Fruit fly (Drosophila melanogaster) whole organism, prepupa: ENCODE results near the gene CG15912.

Experiments
- Blimp-1 ChIP-seq: fragments of 200-800 bp; sonication (Bioruptor generic); optimal IDR thresholded peaks from 3 replicates; lab custom pipeline; 2017; ENCODE audit warnings: missing biosample characterization, missing genetic modification characterization, mild to moderate bottlenecking, moderate library complexity, missing genetic modification reagents
- CG10631 ChIP-seq: fragments of 200-800 bp; sonication (Bioruptor generic); optimal IDR thresholded peaks from 2 replicates; lab custom pipeline; 2016; ENCODE audit warnings: missing biosample characterization, missing genetic modification characterization
- CG10669 ChIP-seq: fragments of 200-800 bp; sonication (Bioruptor generic); optimal IDR thresholded peaks from 3 replicates; lab custom pipeline; 2018; ENCODE audit warnings: missing biosample characterization, mild to moderate bottlenecking, missing genetic modification characterization, moderate library complexity
- CG11762 ChIP-seq: fragments of 200-800 bp; sonication (Bioruptor generic); optimal IDR thresholded peaks from 3 replicates; lab custom pipeline; 2016; ENCODE audit warnings: missing biosample characterization, missing genetic modification characterization; ENCODE audit not compliant: insufficient read depth
- CG11902 ChIP-seq: fragments of 200-800 bp; sonication (Bioruptor generic); optimal IDR thresholded peaks from 3 replicates; lab custom pipeline; 2016; ENCODE audit warnings: missing biosample characterization, missing genetic modification characterization
- CG15336 ChIP-seq: fragments of 200-800 bp; sonication (Bioruptor generic); IDR thresholded peaks from 2 replicates; pipeline ENCODE4 v1.3.6; 2022; ENCODE audit warnings: missing biosample characterization, missing genetic modification characterization
- CG1621 ChIP-seq: fragments of 200-800 bp; sonication (Bioruptor generic); optimal IDR thresholded peaks from 3 replicates; lab custom pipeline; 2018; ENCODE audit warnings: missing biosample characterization, mild to moderate bottlenecking, missing genetic modification characterization
- CG31627 ChIP-seq: fragments of 200-800 bp; sonication (Bioruptor generic); optimal IDR thresholded peaks from 3 replicates; lab custom pipeline; 2016; ENCODE audit warnings: missing biosample characterization, missing genetic modification characterization
- CG32006 ChIP-seq: fragments of 200-800 bp; sonication (Bioruptor generic); optimal IDR thresholded peaks from 3 replicates; lab custom pipeline; 2017; ENCODE audit warnings: missing biosample characterization, mild to moderate bottlenecking, missing genetic modification characterization
- CG34406 ChIP-seq: fragments of 200-800 bp; sonication (Bioruptor generic); optimal IDR thresholded peaks from 3 replicates; lab custom pipeline; 2016; ENCODE audit warnings: missing biosample characterization, missing genetic modification characterization
- CG4318 ChIP-seq: fragments of 200-800 bp; sonication (Bioruptor generic); optimal IDR thresholded peaks from 3 replicates; lab custom pipeline; 2017; ENCODE audit warnings: missing biosample characterization, mild to moderate bottlenecking, missing genetic modification characterization
- CG6276 ChIP-seq: fragments of 200-800 bp; sonication (Bioruptor generic); optimal IDR thresholded peaks from 2 replicates; lab custom pipeline; 2017; ENCODE audit warnings: missing biosample characterization, mild to moderate bottlenecking, missing genetic modification characterization
- CG8119 ChIP-seq: fragments of 200-800 bp; sonication (Bioruptor generic); IDR thresholded peaks from 3 replicates; pipeline ENCODE4 v1.3.6; 2022; ENCODE audit warnings: missing biosample characterization, missing genetic modification characterization
- CG8319 ChIP-seq: fragments of 200-800 bp; sonication (Bioruptor generic); optimal IDR thresholded peaks from 3 replicates; lab custom pipeline; 2016; ENCODE audit warnings: missing biosample characterization, missing genetic modification characterization
- CG8632 ChIP-seq: fragments of 200-800 bp; sonication (Bioruptor generic); optimal IDR thresholded peaks from 3 replicates; lab custom pipeline; 2016; ENCODE audit warnings: missing biosample characterization, missing genetic modification characterization
- CG9139 ChIP-seq: fragments of 200-800 bp; sonication (Bioruptor generic); optimal IDR thresholded peaks from 3 replicates; lab custom pipeline; 2017; ENCODE audit warnings: missing biosample characterization, mild to moderate bottlenecking, missing genetic modification characterization
- Eip75B ChIP-seq: fragments of 200-800 bp; sonication (Bioruptor generic); optimal IDR thresholded peaks from 3 replicates; lab custom pipeline; 2016; ENCODE audit warnings: missing biosample characterization, missing genetic modification characterization
- Eip78C ChIP-seq: fragments of 200-800 bp; sonication (Bioruptor generic); peaks from one replicate; lab custom pipeline; 2016; ENCODE audit warnings: missing biosample characterization, missing genetic modification characterization
- Eip93F ChIP-seq: fragments of 200-800 bp; sonication (Bioruptor generic); optimal IDR thresholded peaks from 2 replicates; lab custom pipeline; 2016; ENCODE audit warnings: missing biosample characterization, mild to moderate bottlenecking, missing genetic modification characterization
- Gug ChIP-seq: fragments of 200-800 bp; sonication (Bioruptor generic); IDR thresholded peaks from 2 replicates; pipeline ENCODE4 v1.3.6; 2022; ENCODE audit warnings: missing biosample characterization, missing genetic modification characterization
- Hr38 ChIP-seq: sonication (Bioruptor generic); optimal IDR thresholded peaks from 2 replicates; lab custom pipeline; 2016; ENCODE audit warnings: missing biosample characterization, missing genetic modification characterization
- Hr39 ChIP-seq: fragments of 200-800 bp; sonication (Bioruptor generic); optimal IDR thresholded peaks from 2 replicates; lab custom pipeline; 2016; ENCODE audit warnings: missing biosample characterization, missing genetic modification characterization
- Lpt ChIP-seq: fragments of 200-800 bp; sonication (Bioruptor generic); optimal IDR thresholded peaks from 3 replicates; lab custom pipeline; 2016; ENCODE audit warnings: missing biosample characterization, missing genetic modification characterization
- OdsH ChIP-seq: fragments of 200-800 bp; sonication (Bioruptor generic); optimal IDR thresholded peaks from 3 replicates; lab custom pipeline; 2016; ENCODE audit warnings: missing biosample characterization, missing genetic modification characterization
- Sox14 ChIP-seq: fragments of 200-800 bp; sonication (Bioruptor generic); optimal IDR thresholded peaks from 3 replicates; lab custom pipeline; 2016; ENCODE audit warnings: missing biosample characterization, missing genetic modification characterization
- Sox15 ChIP-seq: fragments of 200-800 bp; sonication (Bioruptor generic); optimal IDR thresholded peaks from 3 replicates; lab custom pipeline; 2016; ENCODE audit warnings: missing biosample characterization, missing genetic modification characterization
- achi ChIP-seq: fragments of 200-800 bp; sonication (Bioruptor generic); optimal IDR thresholded peaks from 3 replicates; lab custom pipeline; 2016; ENCODE audit warnings: missing biosample characterization, missing genetic modification characterization
- acj6 ChIP-seq: fragments of 200-800 bp; sonication (Bioruptor generic); optimal IDR thresholded peaks from 3 replicates; lab custom pipeline; 2016; ENCODE audit warnings: missing biosample characterization, missing genetic modification characterization
- dac ChIP-seq: fragments of 200-800 bp; sonication (Bioruptor generic); optimal IDR thresholded peaks from 2 replicates; lab custom pipeline; 2017; ENCODE audit warnings: missing biosample characterization, mild to moderate bottlenecking, missing genetic modification characterization
- dsx ChIP-seq: fragments of 200-800 bp; optimal IDR thresholded peaks from 3 replicates; lab custom pipeline; 2019; ENCODE audit warnings: missing biosample characterization, mild to moderate bottlenecking, missing genetic modification characterization, moderate library complexity; ENCODE audit not compliant: poor library complexity, severe bottlenecking
- eg ChIP-seq: fragments of 200-800 bp; sonication (Bioruptor generic); IDR thresholded peaks from 3 replicates; pipeline ENCODE4 v1.3.6; 2022; ENCODE audit warnings: missing biosample characterization, missing genetic modification characterization
- fd59A ChIP-seq: fragments of 200-800 bp; sonication (Bioruptor generic); optimal IDR thresholded peaks from 2 replicates; lab custom pipeline; 2017; ENCODE audit warnings: missing biosample characterization, mild to moderate bottlenecking, missing genetic modification characterization, missing genetic modification reagents
- fkh ChIP-seq: fragments of 200-800 bp; sonication (Bioruptor generic); optimal IDR thresholded peaks from 3 replicates; lab custom pipeline; 2017; ENCODE audit warnings: missing biosample characterization, mild to moderate bottlenecking, missing genetic modification characterization, moderate library complexity
- pdm3 ChIP-seq: fragments of 200-800 bp; sonication (Bioruptor generic); optimal IDR thresholded peaks from 3 replicates; lab custom pipeline; 2016; ENCODE audit warnings: missing biosample characterization, missing genetic modification characterization
- ss ChIP-seq, 2 experiments: fragments of 200-800 bp; sonication (Bioruptor generic); optimal IDR thresholded peaks; 2 replicates in 1 of 2; 3 replicates in 1 of 2; lab custom pipeline; 2017 to 2018; ENCODE audit warnings: mild to moderate bottlenecking in 2 of 2, missing biosample characterization in 2 of 2, missing genetic modification characterization in 2 of 2, moderate library complexity in 1 of 2
- svp ChIP-seq: fragments of 200-800 bp; sonication (Bioruptor generic); peaks from one replicate; lab custom pipeline; 2016; ENCODE audit warnings: missing biosample characterization, missing genetic modification characterization
- vri ChIP-seq: fragments of 200-800 bp; sonication (Bioruptor generic); optimal IDR thresholded peaks from 3 replicates; lab custom pipeline; 2016; ENCODE audit warnings: missing biosample characterization, mild to moderate bottlenecking, missing genetic modification characterization

CG15912 gene

dm6 chrX:4560182-4560845 is 11.4 kb downstream of the CG15912 start (continued):
- TF ChIP-seq CG34406 (GFP tag; lab: Kevin White, UChicago), result no peak
- TF ChIP-seq CG1621 (tag; lab: Kevin White, UChicago), result peak; percentile 12
- TF ChIP-seq CG8632, result no peak
- TF ChIP-seq Sox15, result no peak
- TF ChIP-seq CG10669 (GFP tag; lab: Kevin White, UChicago), result peak; percentile 38
- no peak for TF ChIP-seq dac (GFP tag; lab: Kevin White, UChicago)
- peak; percentile 1 for TF ChIP-seq acj6 (GFP tag; lab: Kevin White, UChicago)
- TF ChIP-seq pdm3 (GFP tag; lab: Kevin White, UChicago), result peak; percentile 24
- TF ChIP-seq Eip78C (GFP tag; lab: Kevin White, UChicago), result peak; percentile 75
- TF ChIP-seq Sox14 (GFP tag; lab: Kevin White, UChicago), result no peak
- TF ChIP-seq Hr38, result no peak
- no peak for TF ChIP-seq CG15336 (GFP tag; lab: Robert Waterston, UW)
- peak; percentile 55 for TF ChIP-seq Hr39
- no peak for TF ChIP-seq Blimp-1 (GFP tag; lab: Kevin White, UChicago)
- TF ChIP-seq CG6276 (GFP tag; lab: Kevin White, UChicago), result no peak
- no peak for TF ChIP-seq CG9139
- TF ChIP-seq fd59A (GFP tag; lab: Kevin White, UChicago), result peak; percentile 5
- TF ChIP-seq CG32006 (GFP tag; lab: Kevin White, UChicago), result no peak
- TF ChIP-seq CG4318 (GFP tag; lab: Kevin White, UChicago), result no peak
- no peak for TF ChIP-seq CG11902 (GFP tag; lab: Kevin White, UChicago)
- no peak for TF ChIP-seq CG8119
- no peak for TF ChIP-seq CG8319
- TF ChIP-seq Eip93F (GFP tag; lab: Kevin White, UChicago), result no peak
- peak; percentile 45 for TF ChIP-seq CG31627 (GFP tag; lab: Kevin White, UChicago)
- peak; percentile 21 for TF ChIP-seq CG10631 (GFP tag; lab: Kevin White, UChicago)
- no peak for TF ChIP-seq dsx (GFP tag; lab: Kevin White, UChicago)
- no peak for TF ChIP-seq CG11762
- no peak for TF ChIP-seq Lpt (GFP tag; lab: Kevin White, UChicago)
- TF ChIP-seq Gug (GFP tag; lab: Robert Waterston, UW), result no peak
- no peak for TF ChIP-seq eg (GFP tag; lab: Robert Waterston, UW)
- TF ChIP-seq OdsH (GFP tag; lab: Kevin White, UChicago), result peak; percentile 13

dm6 chrX:4563980-4564379 is 15.1 kb downstream of the CG15912 start:
- TF ChIP-seq ss (GFP tag; optimal IDR thresholded peaks at IDR 0.05; lab: Kevin White, UChicago), result peak; percentile 23 to 35
- no peak for TF ChIP-seq achi (GFP tag; lab: Kevin White, UChicago)
- no peak for TF ChIP-seq CG31627 (GFP tag; lab: Kevin White, UChicago)
- peak; percentile 46 for TF ChIP-seq CG9139
- no peak for TF ChIP-seq fkh (GFP tag; lab: Kevin White, UChicago)
- no peak for TF ChIP-seq eg (GFP tag; lab: Robert Waterston, UW)
- TF ChIP-seq, all 60 proteins: peak for 2

- TF ChIP-seq Eip75B (GFP tag; lab: Kevin White, UChicago) (no peak), Blimp-1 (GFP tag; lab: Kevin White, UChicago) (no peak), CG6276 (GFP tag; lab: Kevin White, UChicago) (no peak), Eip78C (GFP tag; lab: Kevin White, UChicago) (peak; percentile 43), Eip93F (GFP tag; lab: Kevin White, UChicago) (no peak), svp (GFP tag; lab: Kevin White, UChicago) (peak; percentile 12), Hr38 (no peak), achi (GFP tag; lab: Kevin White, UChicago) (no peak), vri (no peak), CG9139 (no peak)
Observed at dm6 chrX:4564962-4565361, 16.1 kb downstream of the CG15912 start.
